Worm (Caenorhabditis elegans) whole organism, L3 larva: ENCODE data around the gene ufl-1.

ENCODE experiments used
- R02D3.7 ChIP-seq: fragments of 150-350 bp; optimal IDR thresholded peaks from 2 replicates; lab custom pipeline; 2014; ENCODE audit warnings: missing biosample characterization, missing genetic modification characterization
- aly-2 ChIP-seq: fragments of 150-350 bp; optimal IDR thresholded peaks from 2 replicates; lab custom pipeline; 2014; ENCODE audit warnings: missing biosample characterization, missing genetic modification characterization
- ama-1 ChIP-seq: fragments of 150-350 bp; optimal IDR thresholded peaks from 2 replicates; lab custom pipeline; 2018
- ceh-16 ChIP-seq: sonication (generic microtip); optimal IDR thresholded peaks from 2 replicates; lab custom pipeline; 2017; ENCODE audit warnings: missing biosample characterization, missing genetic modification characterization
- ceh-28 ChIP-seq: fragments of 150-350 bp; optimal IDR thresholded peaks from 2 replicates; lab custom pipeline; 2014; ENCODE audit warnings: missing biosample characterization, missing genetic modification reagents, missing genetic modification characterization
- ceh-82 ChIP-seq: fragments of 150-350 bp; optimal IDR thresholded peaks from 2 replicates; lab custom pipeline; 2014; ENCODE audit warnings: missing biosample characterization, missing genetic modification characterization
- ceh-9 ChIP-seq: sonication (generic microtip); optimal IDR thresholded peaks from 2 replicates; lab custom pipeline; 2018; ENCODE audit warnings: missing biosample characterization, missing genetic modification characterization
- daf-12 ChIP-seq: fragments of 150-350 bp; optimal IDR thresholded peaks from 2 replicates; lab custom pipeline; 2014; ENCODE audit warnings: missing biosample characterization, missing genetic modification reagents, missing genetic modification characterization
- egl-27 ChIP-seq: sonication (generic microtip); optimal IDR thresholded peaks from 4 replicates; lab custom pipeline; 2017; ENCODE audit warnings: missing biosample characterization, missing genetic modification reagents, missing genetic modification characterization
- egl-5 ChIP-seq: fragments of 150-350 bp; optimal IDR thresholded peaks from 2 replicates; lab custom pipeline; 2017; ENCODE audit warnings: missing biosample characterization, missing genetic modification reagents, missing genetic modification characterization, inconsistent platforms
- elt-2 ChIP-seq: sonication (generic microtip); optimal IDR thresholded peaks from 2 replicates; lab custom pipeline; 2016; ENCODE audit warnings: missing genetic modification reagents, mild to moderate bottlenecking, missing genetic modification characterization, missing compliant biosample characterization
- elt-3 ChIP-seq, 3 experiments: fragments of 150-350 bp in 1 of 3; sonication (generic microtip) in 2 of 3; optimal IDR thresholded peaks; 2 replicates in 2 of 3; 4 replicates in 1 of 3; lab custom pipeline; 2014 to 2017; ENCODE audit warnings: missing biosample characterization in 3 of 3, missing genetic modification characterization in 3 of 3
- eor-1 ChIP-seq, 2 experiments: fragments of 150-350 bp; optimal IDR thresholded peaks; 2 replicates each; lab custom pipeline; 2014 to 2018; ENCODE audit warnings: missing biosample characterization in 2 of 2, missing genetic modification characterization in 2 of 2
- fkh-10 ChIP-seq: sonication (generic microtip); optimal IDR thresholded peaks from 2 replicates; lab custom pipeline; 2017; ENCODE audit warnings: missing biosample characterization, missing genetic modification reagents, missing genetic modification characterization
- fos-1 ChIP-seq: fragments of 150-350 bp; optimal IDR thresholded peaks from 2 replicates; lab custom pipeline; 2014; ENCODE audit warnings: missing biosample characterization, missing genetic modification characterization
- hmg-11 ChIP-seq: sonication (generic microtip); optimal IDR thresholded peaks from 2 replicates; lab custom pipeline; 2016; ENCODE audit warnings: missing genetic modification characterization, missing compliant biosample characterization
- jun-1 ChIP-seq: fragments of 150-350 bp; optimal IDR thresholded peaks from 2 replicates; lab custom pipeline; 2014; ENCODE audit warnings: missing biosample characterization, missing genetic modification reagents, missing genetic modification characterization
- lin-15B ChIP-seq: fragments of 150-350 bp; optimal IDR thresholded peaks from 2 replicates; lab custom pipeline; 2014; ENCODE audit warnings: missing biosample characterization, missing genetic modification characterization
- lin-39 ChIP-seq: fragments of 150-350 bp; optimal IDR thresholded peaks from 2 replicates; lab custom pipeline; 2018; ENCODE audit warnings: missing biosample characterization, missing genetic modification reagents, missing genetic modification characterization
- lsy-12 ChIP-seq: sonication (generic microtip); optimal IDR thresholded peaks from 2 replicates; lab custom pipeline; 2016; ENCODE audit warnings: mild to moderate bottlenecking, missing genetic modification characterization, missing compliant biosample characterization
- nfya-1 ChIP-seq: sonication (generic microtip); optimal IDR thresholded peaks from 2 replicates; lab custom pipeline; 2017; ENCODE audit warnings: missing genetic modification characterization, mild to moderate bottlenecking, missing compliant biosample characterization, antibody characterized with exemption, moderate library complexity; ENCODE audit not compliant: insufficient read depth
- nhr-12 ChIP-seq: fragments of 150-350 bp; optimal IDR thresholded peaks from 2 replicates; lab custom pipeline; 2014; ENCODE audit warnings: missing biosample characterization, missing genetic modification characterization
- nhr-23 ChIP-seq: fragments of 150-350 bp; optimal IDR thresholded peaks from 2 replicates; lab custom pipeline; 2014; ENCODE audit warnings: missing biosample characterization, missing genetic modification reagents, missing genetic modification characterization
- nhr-237 ChIP-seq: fragments of 150-350 bp; optimal IDR thresholded peaks from 2 replicates; lab custom pipeline; 2014; ENCODE audit warnings: missing biosample characterization, missing genetic modification characterization
- nhr-43 ChIP-seq: sonication (generic microtip); optimal IDR thresholded peaks from 2 replicates; lab custom pipeline; 2016; ENCODE audit warnings: mild to moderate bottlenecking, missing genetic modification characterization, missing compliant biosample characterization; ENCODE audit not compliant: poor library complexity, severe bottlenecking
- nhr-67 ChIP-seq: fragments of 150-350 bp; optimal IDR thresholded peaks from 2 replicates; lab custom pipeline; 2014; ENCODE audit warnings: missing biosample characterization, missing genetic modification characterization
- nhr-76 ChIP-seq: fragments of 150-350 bp; sonication (generic microtip); optimal IDR thresholded peaks from 5 replicates; lab custom pipeline; 2014; ENCODE audit warnings: missing biosample characterization, missing genetic modification characterization
- nhr-77 ChIP-seq: fragments of 150-350 bp; optimal IDR thresholded peaks from 2 replicates; lab custom pipeline; 2014; ENCODE audit warnings: missing biosample characterization, missing genetic modification characterization
- pha-4 ChIP-seq: fragments of 150-350 bp; optimal IDR thresholded peaks from 2 replicates; lab custom pipeline; 2014; ENCODE audit warnings: missing biosample characterization, missing genetic modification reagents, missing genetic modification characterization
- pqm-1 ChIP-seq: fragments of 150-350 bp; optimal IDR thresholded peaks from 2 replicates; lab custom pipeline; 2017; ENCODE audit warnings: missing biosample characterization, missing genetic modification characterization, inconsistent platforms
- sea-2 ChIP-seq: fragments of 150-350 bp; sonication (generic microtip); optimal IDR thresholded peaks from 4 replicates; lab custom pipeline; 2014; ENCODE audit warnings: missing biosample characterization, missing genetic modification reagents, missing genetic modification characterization
- skn-1 ChIP-seq: fragments of 150-350 bp; optimal IDR thresholded peaks from 2 replicates; lab custom pipeline; 2014; ENCODE audit warnings: missing biosample characterization, missing genetic modification characterization
- snpc-4 ChIP-seq: fragments of 150-350 bp; optimal IDR thresholded peaks from 2 replicates; lab custom pipeline; 2014; ENCODE audit warnings: missing biosample characterization, missing genetic modification characterization
- tbx-2 ChIP-seq: sonication (generic microtip); optimal IDR thresholded peaks from 2 replicates; lab custom pipeline; 2016; ENCODE audit warnings: mild to moderate bottlenecking, missing genetic modification characterization, missing compliant biosample characterization
- unc-39 ChIP-seq: sonication (generic microtip); optimal IDR thresholded peaks from 4 replicates; lab custom pipeline; 2017; ENCODE audit warnings: missing biosample characterization, missing genetic modification characterization
- unc-62 ChIP-seq: fragments of 150-350 bp; sonication (generic microtip); optimal IDR thresholded peaks from 4 replicates; lab custom pipeline; 2014; ENCODE audit warnings: missing biosample characterization, missing genetic modification reagents, missing genetic modification characterization
- zag-1 ChIP-seq: fragments of 150-350 bp; optimal IDR thresholded peaks from 2 replicates; lab custom pipeline; 2014; ENCODE audit warnings: missing biosample characterization, missing genetic modification characterization

Gene ufl-1

ce11 chrIV:7003323-7003722, 33.3 kb downstream of the ufl-1 start, which contains the start of gene cht-3:
Gene cht-3, plus strand, starts transcription at chrIV:7003623.
- no peak for TF ChIP-seq jun-1 (tag; lab: Kevin White, UChicago)
- no peak for TF ChIP-seq fkh-10 (GFP tag; lab: Kevin White, UChicago)
- no peak for TF ChIP-seq nhr-237 (tag; lab: Kevin White, UChicago)
- no peak for TF ChIP-seq nhr-67
- TF ChIP-seq lin-15B (tag; lab: Kevin White, UChicago): no peak
- TF ChIP-seq unc-62 (GFP tag; lab: Kevin White, UChicago): no peak
- TF ChIP-seq nhr-76 (tag; lab: Kevin White, UChicago): no peak
- TF ChIP-seq egl-27: no peak
- TF ChIP-seq ceh-28 (tag; lab: Kevin White, UChicago): no peak
- TF ChIP-seq unc-39: no peak
- no peak for TF ChIP-seq daf-12 (tag; lab: Kevin White, UChicago)

- no peak for TF ChIP-seq ama-1 (lab: Kevin White, UChicago)
- TF ChIP-seq pqm-1 (tag; lab: Kevin White, UChicago): no peak
- TF ChIP-seq nhr-67: no peak
- TF ChIP-seq sea-2 (GFP tag; lab: Kevin White, UChicago): no peak
These were observed 37.5 kb downstream of the ufl-1 start, which contains the start of gene C25A8.5 for ce11 chrIV:6999206-6999605. Gene C25A8.5, plus strand, starts transcription at chrIV:6999506.

- no peak for TF ChIP-seq fos-1 (tag; lab: Kevin White, UChicago)
- TF ChIP-seq ceh-9 (tag; lab: Kevin White, UChicago): no peak
- TF ChIP-seq elt-3 (tag; optimal IDR thresholded peaks at IDR 0.05; lab: Kevin White, UChicago): no peak
- TF ChIP-seq R02D3.7 (tag; lab: Kevin White, UChicago): no peak
- no peak for TF ChIP-seq elt-2 (tag; lab: Kevin White, UChicago)
- no peak for TF ChIP-seq nhr-43 (tag; lab: Kevin White, UChicago)
These were observed 38.7 kb downstream of the ufl-1 start for ce11 chrIV:6997918-6998317.

ce11 chrIV:6991070-6991469, 45.6 kb downstream of the ufl-1 start:
- TF ChIP-seq nhr-12 (tag; lab: Kevin White, UChicago) (no peak), pha-4 (no peak), lin-15B (tag; lab: Kevin White, UChicago) (no peak), eor-1 (tag; optimal IDR thresholded peaks at IDR 0.05; lab: Kevin White, UChicago) (no peak), nhr-76 (tag; lab: Kevin White, UChicago) (no peak), snpc-4 (no peak), jun-1 (tag; lab: Kevin White, UChicago) (no peak), lsy-12 (tag; lab: Kevin White, UChicago) (no peak), nhr-237 (tag; lab: Kevin White, UChicago) (no peak), nhr-43 (tag; lab: Kevin White, UChicago) (no peak), nhr-23 (tag; lab: Kevin White, UChicago) (no peak), hmg-11 (no peak), zag-1 (no peak), ama-1 (lab: Kevin White, UChicago) (no peak), tbx-2 (no peak)

ce11 chrIV:6986835-6987234, 49.8 kb downstream of the ufl-1 start, which contains the start of gene prkl-1:
Gene prkl-1, minus strand, starts transcription at chrIV:6986935.
- TF ChIP-seq fkh-10 (GFP tag; lab: Kevin White, UChicago) (no peak), nhr-23 (tag; lab: Kevin White, UChicago) (no peak), nhr-67 (no peak), ceh-82 (tag; lab: Kevin White, UChicago) (no peak), hmg-11 (no peak), egl-5 (no peak), ceh-16 (tag; lab: Kevin White, UChicago) (no peak), lsy-12 (tag; lab: Kevin White, UChicago) (no peak), lin-39 (tag; lab: Kevin White, UChicago) (no peak), aly-2 (tag; lab: Kevin White, UChicago) (no peak), skn-1 (tag; lab: Kevin White, UChicago) (no peak), nhr-77 (tag; lab: Kevin White, UChicago) (no peak), unc-39 (no peak), nhr-237 (tag; lab: Kevin White, UChicago) (no peak), fos-1 (tag; lab: Kevin White, UChicago) (no peak), daf-12 (tag; lab: Kevin White, UChicago) (no peak), jun-1 (tag; lab: Kevin White, UChicago) (no peak), zag-1 (no peak), nfya-1 (tag; lab: Kevin White, UChicago) (no peak), unc-62 (GFP tag; lab: Kevin White, UChicago) (no peak)
